Worm (Caenorhabditis elegans) whole organism, mixed stage, embryonic: ENCODE data around the gene C07D10.6.

Experiments used
- M03D4.4 ChIP-seq: sonication (generic microtip); optimal IDR thresholded peaks from 2 replicates; lab custom pipeline; 2017; ENCODE audit warnings: mild to moderate bottlenecking, missing genetic modification characterization, missing compliant biosample characterization
- bed-3 ChIP-seq: fragments of 200-800 bp; sonication (Bioruptor generic); optimal IDR thresholded peaks from 3 replicates; lab custom pipeline; 2018; ENCODE audit warnings: mild to moderate bottlenecking, missing genetic modification characterization, moderate library complexity, missing compliant biosample characterization
- blmp-1 ChIP-seq: fragments of 150-350 bp; optimal IDR thresholded peaks from 2 replicates; lab custom pipeline; 2014; ENCODE audit warnings: missing biosample characterization, missing genetic modification characterization
- ceh-39 ChIP-seq: fragments of 150-350 bp; optimal IDR thresholded peaks from 2 replicates; lab custom pipeline; 2014; ENCODE audit warnings: missing biosample characterization, missing genetic modification characterization
- ceh-43 ChIP-seq: fragments of 200-800 bp; sonication (Bioruptor generic); optimal IDR thresholded peaks from 2 replicates; lab custom pipeline; 2018; ENCODE audit warnings: mild to moderate bottlenecking, missing genetic modification characterization, moderate library complexity, missing compliant biosample characterization
- ceh-83 ChIP-seq: fragments of 200-800 bp; sonication (Bioruptor generic); optimal IDR thresholded peaks from 2 replicates; lab custom pipeline; 2018; ENCODE audit warnings: mild to moderate bottlenecking, missing genetic modification characterization, missing compliant biosample characterization
- ces-1 ChIP-seq: fragments of 150-350 bp; optimal IDR thresholded peaks from 2 replicates; lab custom pipeline; 2014; ENCODE audit warnings: missing biosample characterization, missing genetic modification reagents, missing genetic modification characterization
- drap-1 ChIP-seq: fragments of 200-800 bp; sonication (Bioruptor generic); optimal IDR thresholded peaks from 3 replicates; lab custom pipeline; 2018; ENCODE audit warnings: mild to moderate bottlenecking, missing genetic modification characterization, missing compliant biosample characterization
- elt-1 ChIP-seq: sonication (generic microtip); optimal IDR thresholded peaks from 2 replicates; lab custom pipeline; 2017; ENCODE audit warnings: missing genetic modification characterization, mild to moderate bottlenecking, missing compliant biosample characterization, antibody characterized with exemption, moderate library complexity, borderline replicate concordance; ENCODE audit not compliant: insufficient read depth
- elt-3 ChIP-seq: fragments of 150-350 bp; optimal IDR thresholded peaks from 2 replicates; lab custom pipeline; 2014; ENCODE audit warnings: missing biosample characterization, missing genetic modification characterization
- flh-1 ChIP-seq: fragments of 200-800 bp; sonication (Bioruptor generic); optimal IDR thresholded peaks from 2 replicates; lab custom pipeline; 2018; ENCODE audit warnings: mild to moderate bottlenecking, missing genetic modification characterization, moderate library complexity, missing compliant biosample characterization
- ham-2 ChIP-seq: fragments of 200-800 bp; sonication (Bioruptor generic); optimal IDR thresholded peaks from 2 replicates; lab custom pipeline; 2018; ENCODE audit warnings: mild to moderate bottlenecking, missing genetic modification characterization, missing compliant biosample characterization
- hlh-1 ChIP-seq: fragments of 150-350 bp; optimal IDR thresholded peaks from 2 replicates; lab custom pipeline; 2014; ENCODE audit warnings: missing biosample characterization, missing genetic modification reagents, missing genetic modification characterization
- lin-13 ChIP-seq: fragments of 150-350 bp; optimal IDR thresholded peaks from 2 replicates; lab custom pipeline; 2014; ENCODE audit warnings: missing biosample characterization, missing genetic modification characterization
- lsy-2 ChIP-seq: fragments of 150-350 bp; optimal IDR thresholded peaks from 2 replicates; lab custom pipeline; 2014; ENCODE audit warnings: missing biosample characterization, missing genetic modification characterization
- mab-5 ChIP-seq: fragments of 150-350 bp; optimal IDR thresholded peaks from 2 replicates; lab custom pipeline; 2014; ENCODE audit warnings: missing biosample characterization, missing genetic modification characterization
- mep-1 ChIP-seq: fragments of 150-350 bp; optimal IDR thresholded peaks from 2 replicates; lab custom pipeline; 2017; ENCODE audit warnings: missing biosample characterization, missing genetic modification reagents, missing genetic modification characterization, inconsistent platforms
- mls-2 ChIP-seq: sonication (generic microtip); optimal IDR thresholded peaks from 2 replicates; lab custom pipeline; 2016; ENCODE audit warnings: mild to moderate bottlenecking, missing genetic modification characterization, moderate library complexity, missing compliant biosample characterization
- nhr-12 ChIP-seq: fragments of 150-350 bp; optimal IDR thresholded peaks from 2 replicates; lab custom pipeline; 2014; ENCODE audit warnings: missing biosample characterization, missing genetic modification characterization
- nhr-237 ChIP-seq: fragments of 150-350 bp; optimal IDR thresholded peaks from 2 replicates; lab custom pipeline; 2014; ENCODE audit warnings: missing biosample characterization, missing genetic modification characterization
- nhr-28 ChIP-seq: fragments of 150-350 bp; optimal IDR thresholded peaks from 2 replicates; lab custom pipeline; 2014; ENCODE audit warnings: missing biosample characterization, missing genetic modification characterization
- nhr-76 ChIP-seq: sonication (generic microtip); optimal IDR thresholded peaks from 2 replicates; lab custom pipeline; 2017; ENCODE audit warnings: missing biosample characterization, missing genetic modification characterization
- pha-4 ChIP-seq: fragments of 150-350 bp; optimal IDR thresholded peaks from 2 replicates; lab custom pipeline; 2018; ENCODE audit warnings: missing biosample characterization, missing genetic modification reagents, missing genetic modification characterization
- sem-2 ChIP-seq: fragments of 200-800 bp; sonication (Bioruptor generic); optimal IDR thresholded peaks from 2 replicates; lab custom pipeline; 2018; ENCODE audit warnings: mild to moderate bottlenecking, missing genetic modification characterization, missing compliant biosample characterization
- snpc-4 ChIP-seq: fragments of 150-350 bp; optimal IDR thresholded peaks from 2 replicates; lab custom pipeline; 2014; ENCODE audit warnings: missing biosample characterization, missing genetic modification characterization
- sptf-1 ChIP-seq: sonication (generic microtip); optimal IDR thresholded peaks from 2 replicates; lab custom pipeline; 2017; ENCODE audit warnings: mild to moderate bottlenecking, missing genetic modification characterization, moderate library complexity, missing compliant biosample characterization
- tbx-8 ChIP-seq: fragments of 200-800 bp; sonication (Bioruptor generic); optimal IDR thresholded peaks from 2 replicates; lab custom pipeline; 2018; ENCODE audit warnings: mild to moderate bottlenecking, missing genetic modification characterization, moderate library complexity, missing compliant biosample characterization
- unc-120 ChIP-seq: sonication (generic microtip); optimal IDR thresholded peaks from 2 replicates; lab custom pipeline; 2017; ENCODE audit warnings: missing genetic modification characterization, missing compliant biosample characterization; ENCODE audit not compliant: poor library complexity, severe bottlenecking
- unc-39 ChIP-seq: fragments of 150-350 bp; optimal IDR thresholded peaks from 2 replicates; lab custom pipeline; 2014; ENCODE audit warnings: missing biosample characterization, missing genetic modification characterization
- unc-62 ChIP-seq: fragments of 150-350 bp; optimal IDR thresholded peaks from 2 replicates; lab custom pipeline; 2014; ENCODE audit warnings: missing biosample characterization, missing genetic modification reagents, missing genetic modification characterization
- zip-8 ChIP-seq: fragments of 150-350 bp; optimal IDR thresholded peaks from 2 replicates; lab custom pipeline; 2014; ENCODE audit warnings: missing biosample characterization, missing genetic modification characterization
- ztf-11 ChIP-seq: fragments of 150-350 bp; optimal IDR thresholded peaks from 2 replicates; lab custom pipeline; 2014; ENCODE audit warnings: missing biosample characterization, missing genetic modification characterization

The C07D10.6 gene

ce11 chrII:7411930-7412329 is 32.8 kb downstream of the C07D10.6 start, which contains the start of gene K02A2.5:
K02A2.5 (minus strand) TSS chrII:7412030.
- TF ChIP-seq mls-2 (tag; lab: Kevin White, UChicago) (no peak), ceh-39 (tag; lab: Kevin White, UChicago) (no peak), blmp-1 (no peak), unc-120 (no peak), unc-62 (GFP tag; lab: Kevin White, UChicago) (no peak), ceh-43 (no peak), nhr-76 (tag; lab: Kevin White, UChicago) (no peak), ceh-83 (no peak)

- TF ChIP-seq lsy-2 (tag; lab: Kevin White, UChicago) (no peak), pha-4 (tag; lab: Kevin White, UChicago) (no peak), ztf-11 (no peak), lin-13 (tag; lab: Kevin White, UChicago) (no peak), ceh-43 (no peak), mls-2 (tag; lab: Kevin White, UChicago) (no peak), mep-1 (tag; lab: Kevin White, UChicago) (no peak), elt-1 (tag; lab: Kevin White, UChicago) (no peak), ces-1 (no peak), ceh-83 (no peak), elt-3 (tag; lab: Kevin White, UChicago) (no peak), flh-1 (GFP tag; lab: Kevin White, UChicago) (no peak), bed-3 (GFP tag; lab: Kevin White, UChicago) (no peak), hlh-1 (tag; lab: Kevin White, UChicago) (no peak), unc-39 (tag; lab: Kevin White, UChicago) (no peak), nhr-12 (tag; lab: Kevin White, UChicago) (no peak)
Observed at ce11 chrII:7413275-7413674, 34.2 kb downstream of the C07D10.6 start.

ce11 chrII:7413764-7414163 is 34.6 kb downstream of the C07D10.6 start:
- TF ChIP-seq mep-1 (tag; lab: Kevin White, UChicago) (no peak), blmp-1 (no peak), bed-3 (GFP tag; lab: Kevin White, UChicago) (no peak), ceh-43 (no peak), hlh-1 (tag; lab: Kevin White, UChicago) (no peak), pha-4 (tag; lab: Kevin White, UChicago) (no peak), nhr-237 (no peak), unc-39 (tag; lab: Kevin White, UChicago) (no peak), snpc-4 (no peak), mls-2 (tag; lab: Kevin White, UChicago) (no peak), unc-62 (GFP tag; lab: Kevin White, UChicago) (no peak), mab-5 (tag; lab: Kevin White, UChicago) (no peak), ceh-39 (tag; lab: Kevin White, UChicago) (no peak), unc-120 (no peak), tbx-8 (GFP tag; lab: Kevin White, UChicago) (no peak), ztf-11 (no peak), M03D4.4 (tag; lab: Kevin White, UChicago) (no peak), ham-2 (no peak), drap-1 (GFP tag; lab: Kevin White, UChicago) (no peak), lin-13 (tag; lab: Kevin White, UChicago) (no peak)

- TF ChIP-seq mab-5 (tag; lab: Kevin White, UChicago) (no peak), nhr-28 (tag; lab: Kevin White, UChicago) (no peak), snpc-4 (no peak), mep-1 (tag; lab: Kevin White, UChicago) (no peak), ceh-43 (no peak), mls-2 (tag; lab: Kevin White, UChicago) (no peak), sem-2 (GFP tag; lab: Kevin White, UChicago) (no peak), sptf-1 (tag; lab: Kevin White, UChicago) (no peak)
Observed at ce11 chrII:7419563-7419962, 40.4 kb downstream of the C07D10.6 start.

ce11 chrII:7420157-7420556 is 41.0 kb downstream of the C07D10.6 start:
- no peak for TF ChIP-seq M03D4.4 (tag; lab: Kevin White, UChicago)
- no peak for TF ChIP-seq sptf-1 (tag; lab: Kevin White, UChicago)
- TF ChIP-seq zip-8 (tag; lab: Kevin White, UChicago), result no peak
- TF ChIP-seq ztf-11, result no peak
- no peak for TF ChIP-seq bed-3 (GFP tag; lab: Kevin White, UChicago)
- TF ChIP-seq nhr-28 (tag; lab: Kevin White, UChicago), result no peak
- no peak for TF ChIP-seq elt-3 (tag; lab: Kevin White, UChicago)
